Fruit fly (Drosophila melanogaster): ENCODE measurements around the gene U2af50.
A peak's percentile ranks its signal among the peaks of the same experiment; 100 is the strongest.

The U2af50 gene

DNA sequence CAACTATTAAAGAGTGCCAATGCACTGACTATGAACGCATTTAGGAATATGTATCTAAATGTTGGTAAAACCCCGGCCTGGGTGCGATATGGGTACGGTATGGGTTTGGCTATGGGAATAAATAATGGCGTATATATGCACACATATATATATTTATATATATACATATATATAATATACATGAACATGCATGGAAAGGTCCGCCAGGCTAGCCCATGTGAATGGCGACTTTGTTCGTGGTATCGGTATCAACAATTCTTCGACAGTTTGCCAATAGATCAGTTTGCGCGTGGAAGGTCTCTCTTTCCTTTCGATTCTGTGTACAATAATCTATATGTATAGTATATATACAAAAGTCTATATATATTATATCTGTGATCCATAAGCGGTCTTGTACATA is 46.4 kb upstream of the U2af50 start, which contains the start of gene CG4301:
Gene CG4301, plus strand, starts transcription at position 301 of the 400 bp plus-strand sequence.
- TF ChIP-seq sage (GFP tag; optimal IDR thresholded peaks at IDR 0.05) (no peak), N (GFP tag; optimal IDR thresholded peaks at IDR 0.05) (no peak), Abd-B (GFP tag; optimal IDR thresholded peaks at IDR 0.05) (no peak), Vsx2 (GFP tag; optimal IDR thresholded peaks at IDR 0.05; ENCODE audit: partially characterized antibody) (no peak), jim (GFP tag; optimal IDR thresholded peaks at IDR 0.05) (no peak), CrebA (GFP tag; optimal IDR thresholded peaks at IDR 0.05; ENCODE audit: borderline replicate concordance) (no peak), Dif (GFP tag; optimal IDR thresholded peaks at IDR 0.05; ENCODE audit: partially characterized antibody) (no peak), psq (GFP tag; optimal IDR thresholded peaks at IDR 0.05) (no peak), woc (GFP tag; optimal IDR thresholded peaks at IDR 0.05) (no peak), pan (optimal IDR thresholded peaks at IDR 0.05) (no peak), dmrt93B (GFP tag; optimal IDR thresholded peaks at IDR 0.05) (no peak), tai (GFP tag; optimal IDR thresholded peaks at IDR 0.05) (no peak), GATAd (GFP tag; optimal IDR thresholded peaks at IDR 0.05) (no peak), OdsH (GFP tag; optimal IDR thresholded peaks at IDR 0.05) (no peak), Mio (GFP tag; optimal IDR thresholded peaks at IDR 0.05) (no peak), h (GFP tag; optimal IDR thresholded peaks at IDR 0.05) (no peak), dl (GFP tag; optimal IDR thresholded peaks at IDR 0.05; ENCODE audit: insufficient read depth in 1 of 2, partially characterized antibody in 2 of 2) (no peak)

DNA sequence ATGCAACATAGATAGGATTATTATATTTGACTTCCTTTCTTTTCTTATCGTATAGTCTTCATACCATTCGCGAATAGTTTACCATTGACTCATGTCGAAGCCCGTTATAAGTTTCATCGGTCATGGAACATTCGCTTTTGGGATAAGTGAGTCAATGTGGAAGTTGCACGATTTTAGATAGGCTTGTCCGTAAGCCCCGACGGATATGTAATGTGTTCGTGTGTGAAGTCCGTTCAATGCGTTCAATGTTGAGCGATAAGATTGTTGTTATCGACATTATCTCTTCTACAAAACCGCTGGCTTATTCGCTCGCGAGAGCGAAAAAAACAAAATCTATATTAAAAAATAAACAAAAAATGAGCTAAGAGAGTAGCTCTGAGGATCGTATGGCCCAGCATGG is 46.0 kb upstream of the U2af50 start, which contains the start of gene CG9981:
Gene CG9981, minus strand, starts transcription at position 320 of the 400 bp plus-strand sequence.
- TF ChIP-seq Rel (GFP tag; optimal IDR thresholded peaks at IDR 0.05): no peak
- peak; percentile 57 for TF ChIP-seq Rel (tag; optimal IDR thresholded peaks at IDR 0.05)
- TF ChIP-seq pan (optimal IDR thresholded peaks at IDR 0.05): no peak
- TF ChIP-seq CrebA (GFP tag; optimal IDR thresholded peaks at IDR 0.05; ENCODE audit: borderline replicate concordance): no peak
- no peak for TF ChIP-seq brk (GFP tag; optimal IDR thresholded peaks at IDR 0.05)

DNA sequence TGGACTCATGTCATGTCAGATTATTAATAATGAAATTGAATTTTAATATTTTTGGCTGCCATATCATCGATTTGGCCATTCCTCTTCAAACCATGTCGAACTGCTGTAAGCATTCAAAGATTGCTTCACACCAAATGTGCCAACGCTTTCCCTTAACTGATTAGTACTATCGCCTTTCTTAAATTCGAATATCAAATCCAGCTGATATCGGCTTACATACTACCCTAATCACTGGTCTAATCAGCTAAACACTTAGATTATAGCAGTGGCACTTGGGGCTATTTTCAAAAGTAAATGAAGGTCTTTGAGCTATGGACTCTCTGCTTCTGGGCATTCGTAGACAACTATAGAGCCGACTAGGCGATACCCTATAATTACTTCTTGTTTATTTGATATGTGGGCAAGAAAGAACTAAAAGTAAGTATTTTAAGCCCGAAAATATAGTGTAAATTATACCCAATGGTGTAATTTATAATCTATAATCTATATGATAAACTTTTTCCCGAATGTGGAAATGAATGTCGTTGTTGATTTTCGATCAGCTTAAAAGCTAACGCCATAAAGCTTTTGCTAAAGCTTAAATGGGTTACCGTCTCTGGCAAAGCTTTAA is 45.1 kb upstream of the U2af50 start:
- TF ChIP-seq Jra (GFP tag; optimal IDR thresholded peaks at IDR 0.05) (no peak), h (GFP tag; optimal IDR thresholded peaks at IDR 0.05) (peak; percentile 82), psq (GFP tag; optimal IDR thresholded peaks at IDR 0.05) (peak; percentile 44), OdsH (GFP tag; optimal IDR thresholded peaks at IDR 0.05) (peak; percentile 73), CG9705 (GFP tag; optimal IDR thresholded peaks at IDR 0.05) (no peak), Mio (GFP tag; optimal IDR thresholded peaks at IDR 0.05) (no peak), ey (GFP tag; optimal IDR thresholded peaks at IDR 0.05) (peak; percentile 64), sv (GFP tag; optimal IDR thresholded peaks at IDR 0.05) (peak; percentile 61), dmrt93B (GFP tag; optimal IDR thresholded peaks at IDR 0.05) (no peak), Vsx2 (GFP tag; optimal IDR thresholded peaks at IDR 0.05; ENCODE audit: partially characterized antibody) (no peak), foxo (GFP tag; optimal IDR thresholded peaks at IDR 0.05) (peak in 1 of 2 experiments; percentile 73), br (GFP tag; optimal IDR thresholded peaks at IDR 0.05) (peak; percentile 56), CrebA (GFP tag; optimal IDR thresholded peaks at IDR 0.05; ENCODE audit: borderline replicate concordance) (no peak), CG32264 (GFP tag; optimal IDR thresholded peaks at IDR 0.05) (peak; percentile 40), HLH106 (tag; optimal IDR thresholded peaks at IDR 0.05) (peak; percentile 33), fru (GFP tag; optimal IDR thresholded peaks at IDR 0.05) (peak; percentile 77)

DNA sequence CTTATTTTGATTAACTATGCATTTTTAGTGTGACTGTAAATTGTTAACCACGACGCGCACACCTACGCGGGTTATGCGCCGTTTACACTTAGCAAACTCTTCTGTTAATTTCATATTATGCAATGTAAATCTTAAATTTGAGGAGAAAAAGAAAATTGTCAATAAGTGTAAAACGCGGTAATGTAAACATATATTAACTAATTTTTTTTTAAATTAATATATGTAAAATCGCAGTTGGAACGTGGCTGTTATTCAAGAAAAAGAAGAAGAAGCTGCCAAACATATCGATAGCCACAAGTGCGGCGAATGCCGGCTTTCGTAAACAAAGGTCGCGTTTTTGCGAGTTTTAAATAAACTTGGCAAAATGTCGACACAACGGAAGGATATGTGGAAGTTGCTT is 32.6 kb upstream of the U2af50 start, which contains the start of the genes TH1 and mei-41:
Gene TH1, minus strand, starts transcription at position 42 of the 400 bp plus-strand sequence.
Gene mei-41, plus strand, starts transcription at position 302 of the 400 bp plus-strand sequence.
- TF ChIP-seq N (GFP tag; optimal IDR thresholded peaks at IDR 0.05): peak; percentile 82
- TF ChIP-seq Mio (GFP tag; optimal IDR thresholded peaks at IDR 0.05): no peak
- no peak for TF ChIP-seq dl (GFP tag; optimal IDR thresholded peaks at IDR 0.05; ENCODE audit: insufficient read depth in 1 of 2, partially characterized antibody in 2 of 2)
- TF ChIP-seq CG32264 (GFP tag; optimal IDR thresholded peaks at IDR 0.05): no peak
- TF ChIP-seq Jra (GFP tag; optimal IDR thresholded peaks at IDR 0.05): no peak
- TF ChIP-seq Myc (optimal IDR thresholded peaks at IDR 0.05): no peak
- TF ChIP-seq sv (GFP tag; optimal IDR thresholded peaks at IDR 0.05): peak; percentile 50
- peak; percentile 62 for TF ChIP-seq ey (GFP tag; optimal IDR thresholded peaks at IDR 0.05)
- no peak for TF ChIP-seq br (GFP tag; optimal IDR thresholded peaks at IDR 0.05)
- TF ChIP-seq jim (GFP tag; optimal IDR thresholded peaks at IDR 0.05): no peak
- peak; percentile 67 for TF ChIP-seq Abd-B (GFP tag; optimal IDR thresholded peaks at IDR 0.05)
- TF ChIP-seq brk (GFP tag; optimal IDR thresholded peaks at IDR 0.05): no peak
- TF ChIP-seq OdsH (GFP tag; optimal IDR thresholded peaks at IDR 0.05): peak; percentile 44
- TF ChIP-seq HLH106 (tag; optimal IDR thresholded peaks at IDR 0.05): peak; percentile 94
- no peak for TF ChIP-seq h (GFP tag; optimal IDR thresholded peaks at IDR 0.05)
- TF ChIP-seq Hnf4 (GFP tag; optimal IDR thresholded peaks at IDR 0.05): no peak
- no peak for TF ChIP-seq fru (GFP tag; optimal IDR thresholded peaks at IDR 0.05)
- peak; percentile 70 for TF ChIP-seq CG9705 (GFP tag; optimal IDR thresholded peaks at IDR 0.05)
- TF ChIP-seq rgr (GFP tag; optimal IDR thresholded peaks at IDR 0.05): no peak
- peak; percentile 83 for TF ChIP-seq Sp1 (GFP tag; optimal IDR thresholded peaks at IDR 0.05)
- no peak for TF ChIP-seq usp (GFP tag; optimal IDR thresholded peaks at IDR 0.05)
- TF ChIP-seq psq (GFP tag; optimal IDR thresholded peaks at IDR 0.05): peak; percentile 71
- TF ChIP-seq Dfd (GFP tag; optimal IDR thresholded peaks at IDR 0.05): no peak
- no peak for TF ChIP-seq tai (GFP tag; optimal IDR thresholded peaks at IDR 0.05)
- TF ChIP-seq Hr78 (GFP tag; optimal IDR thresholded peaks at IDR 0.05): peak; percentile 58
- TF ChIP-seq Rel (GFP tag; optimal IDR thresholded peaks at IDR 0.05): peak; percentile 26
- no peak for TF ChIP-seq Rel (tag; optimal IDR thresholded peaks at IDR 0.05)
- TF ChIP-seq lola (GFP tag; optimal IDR thresholded peaks at IDR 0.05): no peak
- TF ChIP-seq dsf (GFP tag; optimal IDR thresholded peaks at IDR 0.05; ENCODE audit: borderline replicate concordance): no peak
- TF ChIP-seq dmrt93B (GFP tag; optimal IDR thresholded peaks at IDR 0.05): peak; percentile 88
- no peak for TF ChIP-seq woc (GFP tag; optimal IDR thresholded peaks at IDR 0.05)
